Worm (Caenorhabditis elegans) whole organism, mixed stage, embryonic: ENCODE measurements around the gene hex-3.

Experiments used
- M03D4.4 ChIP-seq: sonication (generic microtip); optimal IDR thresholded peaks from 2 replicates; lab custom pipeline; 2017; ENCODE audit warnings: mild to moderate bottlenecking, missing genetic modification characterization, missing compliant biosample characterization
- bed-3 ChIP-seq: fragments of 200-800 bp; sonication (Bioruptor generic); optimal IDR thresholded peaks from 3 replicates; lab custom pipeline; 2018; ENCODE audit warnings: mild to moderate bottlenecking, missing genetic modification characterization, moderate library complexity, missing compliant biosample characterization
- blmp-1 ChIP-seq: fragments of 150-350 bp; optimal IDR thresholded peaks from 2 replicates; lab custom pipeline; 2014; ENCODE audit warnings: missing biosample characterization, missing genetic modification characterization
- ceh-39 ChIP-seq: fragments of 150-350 bp; optimal IDR thresholded peaks from 2 replicates; lab custom pipeline; 2014; ENCODE audit warnings: missing biosample characterization, missing genetic modification characterization
- ceh-43 ChIP-seq: fragments of 200-800 bp; sonication (Bioruptor generic); optimal IDR thresholded peaks from 2 replicates; lab custom pipeline; 2018; ENCODE audit warnings: mild to moderate bottlenecking, missing genetic modification characterization, moderate library complexity, missing compliant biosample characterization
- ceh-83 ChIP-seq: fragments of 200-800 bp; sonication (Bioruptor generic); optimal IDR thresholded peaks from 2 replicates; lab custom pipeline; 2018; ENCODE audit warnings: mild to moderate bottlenecking, missing genetic modification characterization, missing compliant biosample characterization
- ces-1 ChIP-seq: fragments of 150-350 bp; optimal IDR thresholded peaks from 2 replicates; lab custom pipeline; 2014; ENCODE audit warnings: missing biosample characterization, missing genetic modification reagents, missing genetic modification characterization
- cnd-1 ChIP-seq: fragments of 200-800 bp; sonication (Bioruptor generic); optimal IDR thresholded peaks from 2 replicates; lab custom pipeline; 2018; ENCODE audit warnings: mild to moderate bottlenecking, missing genetic modification characterization, missing compliant biosample characterization
- drap-1 ChIP-seq: fragments of 200-800 bp; sonication (Bioruptor generic); optimal IDR thresholded peaks from 3 replicates; lab custom pipeline; 2018; ENCODE audit warnings: mild to moderate bottlenecking, missing genetic modification characterization, missing compliant biosample characterization
- elt-1 ChIP-seq: sonication (generic microtip); optimal IDR thresholded peaks from 2 replicates; lab custom pipeline; 2017; ENCODE audit warnings: missing genetic modification characterization, mild to moderate bottlenecking, missing compliant biosample characterization, antibody characterized with exemption, moderate library complexity, borderline replicate concordance; ENCODE audit not compliant: insufficient read depth
- elt-3 ChIP-seq: fragments of 150-350 bp; optimal IDR thresholded peaks from 2 replicates; lab custom pipeline; 2014; ENCODE audit warnings: missing biosample characterization, missing genetic modification characterization
- flh-1 ChIP-seq: fragments of 200-800 bp; sonication (Bioruptor generic); optimal IDR thresholded peaks from 2 replicates; lab custom pipeline; 2018; ENCODE audit warnings: mild to moderate bottlenecking, missing genetic modification characterization, moderate library complexity, missing compliant biosample characterization
- ham-2 ChIP-seq: fragments of 200-800 bp; sonication (Bioruptor generic); optimal IDR thresholded peaks from 2 replicates; lab custom pipeline; 2018; ENCODE audit warnings: mild to moderate bottlenecking, missing genetic modification characterization, missing compliant biosample characterization
- hlh-1 ChIP-seq: fragments of 150-350 bp; optimal IDR thresholded peaks from 2 replicates; lab custom pipeline; 2014; ENCODE audit warnings: missing biosample characterization, missing genetic modification reagents, missing genetic modification characterization
- lin-13 ChIP-seq: fragments of 150-350 bp; optimal IDR thresholded peaks from 2 replicates; lab custom pipeline; 2014; ENCODE audit warnings: missing biosample characterization, missing genetic modification characterization
- lin-32 ChIP-seq: fragments of 200-800 bp; sonication (Bioruptor generic); optimal IDR thresholded peaks from 2 replicates; lab custom pipeline; 2018; ENCODE audit warnings: mild to moderate bottlenecking, missing genetic modification characterization, missing compliant biosample characterization
- lsy-2 ChIP-seq: fragments of 150-350 bp; optimal IDR thresholded peaks from 2 replicates; lab custom pipeline; 2014; ENCODE audit warnings: missing biosample characterization, missing genetic modification characterization
- mab-5 ChIP-seq: fragments of 150-350 bp; optimal IDR thresholded peaks from 2 replicates; lab custom pipeline; 2014; ENCODE audit warnings: missing biosample characterization, missing genetic modification characterization
- mep-1 ChIP-seq: fragments of 150-350 bp; optimal IDR thresholded peaks from 2 replicates; lab custom pipeline; 2017; ENCODE audit warnings: missing biosample characterization, missing genetic modification reagents, missing genetic modification characterization, inconsistent platforms
- mls-2 ChIP-seq: sonication (generic microtip); optimal IDR thresholded peaks from 2 replicates; lab custom pipeline; 2016; ENCODE audit warnings: mild to moderate bottlenecking, missing genetic modification characterization, moderate library complexity, missing compliant biosample characterization
- nhr-12 ChIP-seq: fragments of 150-350 bp; optimal IDR thresholded peaks from 2 replicates; lab custom pipeline; 2014; ENCODE audit warnings: missing biosample characterization, missing genetic modification characterization
- nhr-2 ChIP-seq: fragments of 150-350 bp; optimal IDR thresholded peaks from 2 replicates; lab custom pipeline; 2014; ENCODE audit warnings: missing biosample characterization, missing genetic modification characterization
- nhr-237 ChIP-seq: fragments of 150-350 bp; optimal IDR thresholded peaks from 2 replicates; lab custom pipeline; 2014; ENCODE audit warnings: missing biosample characterization, missing genetic modification characterization
- nhr-28 ChIP-seq: fragments of 150-350 bp; optimal IDR thresholded peaks from 2 replicates; lab custom pipeline; 2014; ENCODE audit warnings: missing biosample characterization, missing genetic modification characterization
- nhr-76 ChIP-seq: sonication (generic microtip); optimal IDR thresholded peaks from 2 replicates; lab custom pipeline; 2017; ENCODE audit warnings: missing biosample characterization, missing genetic modification characterization
- pha-4 ChIP-seq: fragments of 150-350 bp; optimal IDR thresholded peaks from 2 replicates; lab custom pipeline; 2018; ENCODE audit warnings: missing biosample characterization, missing genetic modification reagents, missing genetic modification characterization
- sem-2 ChIP-seq: fragments of 200-800 bp; sonication (Bioruptor generic); optimal IDR thresholded peaks from 2 replicates; lab custom pipeline; 2018; ENCODE audit warnings: mild to moderate bottlenecking, missing genetic modification characterization, missing compliant biosample characterization
- snpc-4 ChIP-seq: fragments of 150-350 bp; optimal IDR thresholded peaks from 2 replicates; lab custom pipeline; 2014; ENCODE audit warnings: missing biosample characterization, missing genetic modification characterization
- sptf-1 ChIP-seq: sonication (generic microtip); optimal IDR thresholded peaks from 2 replicates; lab custom pipeline; 2017; ENCODE audit warnings: mild to moderate bottlenecking, missing genetic modification characterization, moderate library complexity, missing compliant biosample characterization
- tbx-8 ChIP-seq: fragments of 200-800 bp; sonication (Bioruptor generic); optimal IDR thresholded peaks from 2 replicates; lab custom pipeline; 2018; ENCODE audit warnings: mild to moderate bottlenecking, missing genetic modification characterization, moderate library complexity, missing compliant biosample characterization
- unc-120 ChIP-seq: sonication (generic microtip); optimal IDR thresholded peaks from 2 replicates; lab custom pipeline; 2017; ENCODE audit warnings: missing genetic modification characterization, missing compliant biosample characterization; ENCODE audit not compliant: poor library complexity, severe bottlenecking
- unc-39 ChIP-seq: fragments of 150-350 bp; optimal IDR thresholded peaks from 2 replicates; lab custom pipeline; 2014; ENCODE audit warnings: missing biosample characterization, missing genetic modification characterization
- unc-62 ChIP-seq: fragments of 150-350 bp; optimal IDR thresholded peaks from 2 replicates; lab custom pipeline; 2014; ENCODE audit warnings: missing biosample characterization, missing genetic modification reagents, missing genetic modification characterization
- zip-8 ChIP-seq: fragments of 150-350 bp; optimal IDR thresholded peaks from 2 replicates; lab custom pipeline; 2014; ENCODE audit warnings: missing biosample characterization, missing genetic modification characterization
- ztf-11 ChIP-seq: fragments of 150-350 bp; optimal IDR thresholded peaks from 2 replicates; lab custom pipeline; 2014; ENCODE audit warnings: missing biosample characterization, missing genetic modification characterization

The hex-3 gene

ce11 chrIII:10848858-10849257 lies at the start of gene hex-3, which contains the start of gene fbxb-85:
TSS of gene hex-3 (plus strand) at chrIII:10849222.
TSS of gene fbxb-85 (minus strand) at chrIII:10848963.
- TF ChIP-seq ces-1 (GFP tag; lab: Kevin White, UChicago) (peak; percentile 90), flh-1 (GFP tag; lab: Kevin White, UChicago) (peak; percentile 47), hlh-1 (tag; lab: Kevin White, UChicago) (peak; percentile 19), bed-3 (GFP tag; lab: Kevin White, UChicago) (peak; percentile 46), mls-2 (tag; lab: Kevin White, UChicago) (peak; percentile 85), elt-1 (tag; lab: Kevin White, UChicago) (peak; percentile 1), ceh-39 (tag; lab: Kevin White, UChicago) (peak; percentile 57), mab-5 (tag; lab: Kevin White, UChicago) (no peak), unc-120 (tag; lab: Kevin White, UChicago) (peak; percentile 59), drap-1 (GFP tag; lab: Kevin White, UChicago) (peak; percentile 78), mep-1 (tag; lab: Kevin White, UChicago) (peak; percentile 97), sem-2 (peak; percentile 60), nhr-28 (tag; lab: Kevin White, UChicago) (no peak), nhr-2 (tag; lab: Kevin White, UChicago) (peak; percentile 17), cnd-1 (tag; lab: Kevin White, UChicago) (peak; percentile 74), snpc-4 (tag; lab: Kevin White, UChicago) (no peak), nhr-76 (no peak), pha-4 (tag; lab: Kevin White, UChicago) (peak; percentile 88), elt-3 (peak; percentile 2), unc-62 (peak; percentile 2), ceh-83 (GFP tag; lab: Kevin White, UChicago) (no peak), nhr-237 (tag; lab: Kevin White, UChicago) (peak; percentile 83), zip-8 (tag; lab: Kevin White, UChicago) (no peak), lsy-2 (peak; percentile 83), tbx-8 (GFP tag; lab: Kevin White, UChicago) (peak; percentile 44), ztf-11 (tag; lab: Kevin White, UChicago) (peak; percentile 45), ceh-43 (GFP tag; lab: Kevin White, UChicago) (peak; percentile 69), nhr-12 (tag; lab: Kevin White, UChicago) (no peak), lin-13 (tag; lab: Kevin White, UChicago) (peak; percentile 80), blmp-1 (tag; lab: Kevin White, UChicago) (peak; percentile 31), lin-32 (GFP tag; lab: Kevin White, UChicago) (peak; percentile 64), ham-2 (GFP tag; lab: Kevin White, UChicago) (peak; percentile 51), M03D4.4 (tag; lab: Kevin White, UChicago) (peak; percentile 87), unc-39 (no peak), sptf-1 (peak; percentile 92)

- TF ChIP-seq hlh-1 (tag; lab: Kevin White, UChicago) (peak; percentile 25), lin-13 (tag; lab: Kevin White, UChicago) (no peak), snpc-4 (tag; lab: Kevin White, UChicago) (no peak), zip-8 (tag; lab: Kevin White, UChicago) (no peak), M03D4.4 (tag; lab: Kevin White, UChicago) (no peak), elt-1 (tag; lab: Kevin White, UChicago) (no peak), nhr-28 (tag; lab: Kevin White, UChicago) (no peak), ceh-43 (GFP tag; lab: Kevin White, UChicago) (no peak), unc-120 (tag; lab: Kevin White, UChicago) (no peak), unc-62 (peak; percentile 60)
Observed at ce11 chrIII:10802032-10802431, 47.0 kb upstream of the hex-3 start, which contains the start of gene K11D9.3. TSS of gene K11D9.3 (minus strand) at chrIII:10802212.

ce11 chrIII:10805172-10805571 lies 43.9 kb upstream of the hex-3 start:
- TF ChIP-seq unc-120 (tag; lab: Kevin White, UChicago) (no peak), mab-5 (tag; lab: Kevin White, UChicago) (no peak), lsy-2 (no peak), ztf-11 (tag; lab: Kevin White, UChicago) (no peak), sptf-1 (no peak), ham-2 (GFP tag; lab: Kevin White, UChicago) (no peak), pha-4 (tag; lab: Kevin White, UChicago) (no peak), lin-32 (GFP tag; lab: Kevin White, UChicago) (no peak), M03D4.4 (tag; lab: Kevin White, UChicago) (no peak), mls-2 (tag; lab: Kevin White, UChicago) (no peak), nhr-237 (tag; lab: Kevin White, UChicago) (no peak), ces-1 (GFP tag; lab: Kevin White, UChicago) (no peak)
